Fruit fly (Drosophila melanogaster): ENCODE results near the gene RpL22.

RpL22 gene

DNA sequence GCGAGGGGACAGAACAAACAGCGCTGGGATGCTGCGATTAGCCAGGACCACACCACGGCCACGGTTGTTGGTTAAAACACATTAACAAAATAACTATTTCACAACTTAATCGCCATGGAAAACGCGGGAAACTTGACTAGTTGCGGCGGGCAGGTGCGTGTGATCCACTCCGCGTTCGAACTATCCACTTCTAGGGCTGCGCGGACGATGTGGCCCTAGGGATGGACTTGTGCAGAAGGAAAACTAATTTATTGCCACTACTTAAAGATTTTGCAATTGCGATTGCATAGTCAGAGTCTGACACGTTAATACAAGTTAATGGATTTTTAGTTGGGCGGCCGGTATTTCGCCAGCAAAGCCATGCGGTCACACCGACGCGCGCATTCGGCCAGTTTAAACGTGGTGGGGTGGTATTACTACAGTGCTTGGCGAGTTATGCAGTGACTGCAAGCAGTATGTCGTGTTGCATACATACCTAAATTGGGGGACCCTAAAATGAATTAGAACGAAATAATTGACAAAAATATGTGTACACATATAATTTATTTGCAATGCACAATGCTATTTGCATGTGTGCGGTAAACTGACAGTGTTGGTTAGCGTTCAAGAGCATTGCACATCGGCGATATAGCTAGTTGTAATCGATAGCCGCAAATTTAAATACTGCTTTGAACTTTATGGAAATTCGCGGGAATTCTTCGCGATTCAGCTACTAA, 36.4 kb upstream of the RpL22 start, which contains the start of gene Rbf:
TSS of gene Rbf (minus strand) at position 323 of the 716 bp plus-strand sequence.
- TF ChIP-seq OdsH (GFP tag; optimal IDR thresholded peaks at IDR 0.05) (no peak), CG32264 (GFP tag; optimal IDR thresholded peaks at IDR 0.05) (no peak), foxo (GFP tag; optimal IDR thresholded peaks at IDR 0.05) (peak in 1 of 2 experiments; percentile 24), jim (GFP tag; optimal IDR thresholded peaks at IDR 0.05) (no peak), ey (GFP tag; optimal IDR thresholded peaks at IDR 0.05) (no peak), h (GFP tag; optimal IDR thresholded peaks at IDR 0.05) (peak; percentile 17), tai (GFP tag; optimal IDR thresholded peaks at IDR 0.05) (no peak), Sp1 (GFP tag; optimal IDR thresholded peaks at IDR 0.05) (no peak), GATAd (GFP tag; optimal IDR thresholded peaks at IDR 0.05) (no peak), Rel (GFP tag; optimal IDR thresholded peaks at IDR 0.05) (no peak), Rel (tag; optimal IDR thresholded peaks at IDR 0.05) (peak; percentile 16), Myc (optimal IDR thresholded peaks at IDR 0.05) (peak; percentile 3), sage (GFP tag; optimal IDR thresholded peaks at IDR 0.05) (no peak), Hnf4 (GFP tag; optimal IDR thresholded peaks at IDR 0.05) (no peak)

DNA sequence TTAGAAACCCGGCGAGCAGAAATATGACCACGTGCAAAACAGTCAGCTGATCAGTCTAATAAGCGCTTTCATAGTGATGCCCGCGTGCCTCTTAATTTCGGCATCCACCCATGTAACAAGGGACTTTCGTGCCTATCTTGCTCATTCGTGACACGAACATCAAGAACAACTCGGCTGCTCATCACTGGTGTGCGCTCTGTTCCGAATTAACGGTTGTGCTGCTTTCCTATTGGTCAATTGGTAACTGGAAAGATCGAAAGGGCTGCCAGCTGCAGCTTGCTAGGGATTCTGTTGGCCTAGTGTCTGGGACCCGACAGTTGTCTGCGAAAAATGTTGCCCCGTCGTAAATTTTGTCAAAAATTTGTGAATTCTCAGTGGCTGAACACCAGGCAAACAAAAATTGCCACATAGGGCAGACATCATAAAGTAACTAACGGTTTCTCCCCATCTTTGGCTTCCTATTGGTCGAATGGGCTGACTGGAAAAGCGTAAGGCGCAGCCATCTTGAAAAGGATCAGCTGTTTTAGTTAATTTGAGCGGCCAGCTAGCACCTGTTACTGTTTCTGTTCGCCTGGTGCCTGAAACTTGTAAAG, 31.6 kb upstream of the RpL22 start:
- TF ChIP-seq dl (GFP tag; optimal IDR thresholded peaks at IDR 0.05; ENCODE audit: insufficient read depth in 1 of 2, partially characterized antibody in 2 of 2), result no peak
- no peak for TF ChIP-seq CG9705 (GFP tag; optimal IDR thresholded peaks at IDR 0.05)
- peak; percentile 3 for TF ChIP-seq ey (GFP tag; optimal IDR thresholded peaks at IDR 0.05)
- no peak for TF ChIP-seq CG32264 (GFP tag; optimal IDR thresholded peaks at IDR 0.05)
- peak; percentile 46 for TF ChIP-seq Hr83 (GFP tag; optimal IDR thresholded peaks at IDR 0.05; ENCODE audit: poor library complexity, severe bottlenecking)
- no peak for TF ChIP-seq N (GFP tag; optimal IDR thresholded peaks at IDR 0.05)
- TF ChIP-seq CrebA (GFP tag; optimal IDR thresholded peaks at IDR 0.05; ENCODE audit: borderline replicate concordance), result no peak
- TF ChIP-seq Sp1 (GFP tag; optimal IDR thresholded peaks at IDR 0.05), result peak; percentile 36
- TF ChIP-seq tai (GFP tag; optimal IDR thresholded peaks at IDR 0.05), result no peak
- TF ChIP-seq lola (GFP tag; optimal IDR thresholded peaks at IDR 0.05), result no peak
- peak; percentile 32 to 63 for TF ChIP-seq foxo (GFP tag; optimal IDR thresholded peaks at IDR 0.05)
- no peak for TF ChIP-seq Rel (GFP tag; optimal IDR thresholded peaks at IDR 0.05)
- TF ChIP-seq Rel (tag; optimal IDR thresholded peaks at IDR 0.05), result peak; percentile 75
- TF ChIP-seq woc (GFP tag; optimal IDR thresholded peaks at IDR 0.05), result peak; percentile 94
- TF ChIP-seq OdsH (GFP tag; optimal IDR thresholded peaks at IDR 0.05), result no peak
- no peak for TF ChIP-seq sv (GFP tag; optimal IDR thresholded peaks at IDR 0.05)
- peak; percentile 26 for TF ChIP-seq h (GFP tag; optimal IDR thresholded peaks at IDR 0.05)
- no peak for TF ChIP-seq usp (GFP tag; optimal IDR thresholded peaks at IDR 0.05)
- TF ChIP-seq psq (GFP tag; optimal IDR thresholded peaks at IDR 0.05), result no peak
- TF ChIP-seq fru (GFP tag; optimal IDR thresholded peaks at IDR 0.05), result peak; percentile 89
- no peak for TF ChIP-seq brk (GFP tag; optimal IDR thresholded peaks at IDR 0.05)
- no peak for TF ChIP-seq Dfd (GFP tag; optimal IDR thresholded peaks at IDR 0.05)
- TF ChIP-seq Mio (GFP tag; optimal IDR thresholded peaks at IDR 0.05), result no peak
- no peak for TF ChIP-seq Vsx2 (GFP tag; optimal IDR thresholded peaks at IDR 0.05; ENCODE audit: partially characterized antibody)
- TF ChIP-seq jim (GFP tag; optimal IDR thresholded peaks at IDR 0.05), result no peak
- TF ChIP-seq dmrt93B (GFP tag; optimal IDR thresholded peaks at IDR 0.05), result no peak
- no peak for TF ChIP-seq dsf (GFP tag; optimal IDR thresholded peaks at IDR 0.05; ENCODE audit: borderline replicate concordance)
- no peak for TF ChIP-seq pan (optimal IDR thresholded peaks at IDR 0.05)
- TF ChIP-seq rgr (GFP tag; optimal IDR thresholded peaks at IDR 0.05), result peak; percentile 36
- peak; percentile 37 for TF ChIP-seq Dif (GFP tag; optimal IDR thresholded peaks at IDR 0.05; ENCODE audit: partially characterized antibody)
- peak; percentile 1 for TF ChIP-seq HLH106 (tag; optimal IDR thresholded peaks at IDR 0.05)
- TF ChIP-seq Jra (GFP tag; optimal IDR thresholded peaks at IDR 0.05), result no peak
- no peak for TF ChIP-seq sage (GFP tag; optimal IDR thresholded peaks at IDR 0.05)
- TF ChIP-seq Hr78 (GFP tag; optimal IDR thresholded peaks at IDR 0.05), result no peak
- peak; percentile 45 for TF ChIP-seq br (GFP tag; optimal IDR thresholded peaks at IDR 0.05)
- peak; percentile 46 for TF ChIP-seq Myc (optimal IDR thresholded peaks at IDR 0.05)
- no peak for TF ChIP-seq Abd-B (GFP tag; optimal IDR thresholded peaks at IDR 0.05)
- no peak for TF ChIP-seq Hnf4 (GFP tag; optimal IDR thresholded peaks at IDR 0.05)
- TF ChIP-seq GATAd (GFP tag; optimal IDR thresholded peaks at IDR 0.05), result no peak

Measured in whole organism, wandering third instar larva.